Worm (Caenorhabditis elegans): ENCODE data around the gene vrp-1.

DNA sequence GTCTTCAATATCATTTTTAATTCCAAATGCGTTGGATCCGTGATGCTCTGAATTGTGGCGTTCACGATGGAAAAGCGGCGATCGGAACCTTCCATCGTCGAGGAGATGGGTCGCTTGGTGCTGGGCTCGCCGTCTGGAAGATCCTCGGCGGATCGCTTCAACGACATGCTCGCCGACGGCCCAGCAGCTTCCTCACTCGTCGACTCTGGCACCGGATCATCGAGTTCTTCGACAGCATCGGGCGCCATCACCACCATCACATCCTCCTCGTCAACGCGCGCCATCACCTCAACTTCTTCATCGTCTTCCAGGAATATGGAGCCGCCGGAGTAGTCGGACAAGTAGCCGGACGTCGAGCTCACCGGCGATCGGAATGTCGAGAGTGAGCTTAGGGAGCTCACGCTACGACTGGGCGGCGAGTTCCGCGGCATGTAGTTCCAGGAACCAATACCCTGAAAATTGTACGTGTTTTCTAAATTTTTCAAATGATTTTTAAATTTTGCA is 50.6 kb downstream of the vrp-1 start, which contains the start of gene Y67D8C.6:
- TF ChIP-seq tbx-11 (GFP tag; IDR thresholded peaks at IDR 0.05) (no peak), ama-1 (optimal IDR thresholded peaks at IDR 0.05) (no peak), hmbx-1 (tag; optimal IDR thresholded peaks at IDR 0.05) (no peak)

All from whole organism, early embryonic.